Fruit fly (Drosophila melanogaster) whole organism, embryonic: Measurements from ENCODE around the gene Sf3b6.
A peak's percentile ranks its signal among the peaks of the same experiment; 100 is the strongest.

ENCODE experiments used
- ATbp ChIP-seq: fragments of 200-800 bp; sonication (Bioruptor generic); optimal IDR thresholded peaks from 2 replicates; lab custom pipeline; 2017; ENCODE audit warnings: missing biosample characterization, mild to moderate bottlenecking, missing genetic modification characterization, missing genetic modification reagents
- Aef1 ChIP-seq: fragments of 200-800 bp; sonication (Bioruptor generic); IDR thresholded peaks from 3 replicates; pipeline ENCODE4 v1.3.6; 2022; ENCODE audit warnings: missing biosample characterization, missing genetic modification characterization
- Atf-2 ChIP-seq: fragments of 200-800 bp; sonication (Bioruptor generic); optimal IDR thresholded peaks from 2 replicates; lab custom pipeline; 2016; ENCODE audit warnings: missing biosample characterization, missing genetic modification characterization
- Blimp-1 ChIP-seq: fragments of 200-800 bp; sonication (Bioruptor generic); optimal IDR thresholded peaks from 3 replicates; lab custom pipeline; 2018; ENCODE audit warnings: missing biosample characterization, missing genetic modification characterization, mild to moderate bottlenecking, moderate library complexity, missing genetic modification reagents
- CG11504 ChIP-seq: fragments of 200-800 bp; sonication (Bioruptor generic); optimal IDR thresholded peaks from 3 replicates; lab custom pipeline; 2019; ENCODE audit warnings: missing biosample characterization, mild to moderate bottlenecking, missing genetic modification characterization, moderate library complexity
- CG12942 ChIP-seq: fragments of 200-800 bp; sonication (Bioruptor generic); optimal IDR thresholded peaks from 3 replicates; lab custom pipeline; 2016; ENCODE audit warnings: missing biosample characterization, missing genetic modification characterization
- CG14667 ChIP-seq: fragments of 200-800 bp; sonication (Bioruptor generic); IDR thresholded peaks from 2 replicates; pipeline ENCODE4 v1.3.6; 2022; ENCODE audit warnings: missing biosample characterization, missing genetic modification characterization
- CG14965 ChIP-seq: fragments of 200-800 bp; sonication (Bioruptor generic); optimal IDR thresholded peaks from 2 replicates; lab custom pipeline; 2016; ENCODE audit warnings: missing biosample characterization, missing genetic modification characterization, borderline replicate concordance
- CG1647 ChIP-seq: fragments of 200-800 bp; sonication (Bioruptor generic); optimal IDR thresholded peaks from 3 replicates; lab custom pipeline; 2016; ENCODE audit warnings: missing biosample characterization, missing genetic modification characterization
- CG17829 ChIP-seq: fragments of 200-800 bp; optimal IDR thresholded peaks from 2 replicates; lab custom pipeline; 2019; ENCODE audit warnings: missing biosample characterization, mild to moderate bottlenecking, missing genetic modification characterization, moderate library complexity
- CG2202 ChIP-seq: fragments of 200-800 bp; sonication (Bioruptor generic); optimal IDR thresholded peaks from 2 replicates; lab custom pipeline; 2018; ENCODE audit warnings: missing biosample characterization, mild to moderate bottlenecking, missing genetic modification characterization
- CG2875 ChIP-seq: fragments of 200-800 bp; sonication (Bioruptor generic); optimal IDR thresholded peaks from 2 replicates; lab custom pipeline; 2017; ENCODE audit warnings: missing biosample characterization, mild to moderate bottlenecking, missing genetic modification characterization, missing genetic modification reagents
- CG32767 ChIP-seq: fragments of 200-800 bp; sonication (Bioruptor generic); IDR thresholded peaks from 2 replicates; pipeline ENCODE4 v1.3.6; 2022; ENCODE audit warnings: missing biosample characterization, missing genetic modification characterization
- CG32772 ChIP-seq: fragments of 200-800 bp; sonication (Bioruptor generic); IDR thresholded peaks from 2 replicates; pipeline ENCODE4 v1.3.6; 2022; ENCODE audit warnings: missing biosample characterization, missing genetic modification characterization
- CG33213 ChIP-seq: fragments of 200-800 bp; sonication (Bioruptor generic); optimal IDR thresholded peaks from 3 replicates; lab custom pipeline; 2016; ENCODE audit warnings: missing biosample characterization, missing genetic modification characterization
- CG3726 ChIP-seq: fragments of 200-800 bp; sonication (Bioruptor generic); IDR thresholded peaks from 3 replicates; pipeline ENCODE4, ENCODE4 v1.3.6; 2022; ENCODE audit warnings: missing biosample characterization, missing genetic modification characterization
- CG6654 ChIP-seq: fragments of 200-800 bp; sonication (Bioruptor generic); optimal IDR thresholded peaks from 2 replicates; lab custom pipeline; 2017; ENCODE audit warnings: missing biosample characterization, mild to moderate bottlenecking, missing genetic modification characterization
- CG6689 ChIP-seq: fragments of 200-800 bp; sonication (Bioruptor generic); IDR thresholded peaks from 2 replicates; pipeline ENCODE4 v1.3.6; 2022; ENCODE audit warnings: missing biosample characterization, missing genetic modification characterization
- CG7357 ChIP-seq: fragments of 200-800 bp; sonication (Bioruptor generic); IDR thresholded peaks from 3 replicates; pipeline ENCODE4 v1.3.6; 2022; ENCODE audit warnings: missing biosample characterization, missing genetic modification characterization
- CG7987 ChIP-seq: fragments of 200-800 bp; sonication (Bioruptor generic); optimal IDR thresholded peaks from 2 replicates; lab custom pipeline; 2018; ENCODE audit warnings: missing biosample characterization, mild to moderate bottlenecking, missing genetic modification characterization, moderate library complexity
- CG8388 ChIP-seq: fragments of 200-800 bp; sonication (Bioruptor generic); optimal IDR thresholded peaks from 2 replicates; lab custom pipeline; 2019; ENCODE audit warnings: missing biosample characterization, mild to moderate bottlenecking, missing genetic modification characterization, moderate library complexity
- CG8924 ChIP-seq: fragments of 200-800 bp; optimal IDR thresholded peaks from 3 replicates; lab custom pipeline; 2019; ENCODE audit warnings: missing biosample characterization, mild to moderate bottlenecking, missing genetic modification characterization, moderate library complexity
- CHES-1-like ChIP-seq: fragments of 200-800 bp; sonication (Bioruptor generic); optimal IDR thresholded peaks from 2 replicates; lab custom pipeline; 2016; ENCODE audit warnings: missing biosample characterization, missing genetic modification characterization
- Dad ChIP-seq: fragments of 200-800 bp; sonication (Bioruptor generic); optimal IDR thresholded peaks from 3 replicates; lab custom pipeline; 2016; ENCODE audit warnings: missing biosample characterization, missing genetic modification characterization
- Dll ChIP-seq: fragments of 200-800 bp; sonication (Bioruptor generic); IDR thresholded peaks from 4 replicates; pipeline ENCODE4 v1.3.6; 2022; ENCODE audit warnings: missing biosample characterization, missing genetic modification characterization; ENCODE audit not compliant: partially characterized antibody
- Doc3 ChIP-seq: fragments of 200-800 bp; sonication (Bioruptor generic); IDR thresholded peaks from 3 replicates; pipeline ENCODE4 v1.3.6; 2022; ENCODE audit warnings: missing biosample characterization, missing genetic modification characterization; ENCODE audit not compliant: partially characterized antibody
- Dref ChIP-seq: fragments of 200-800 bp; sonication (Bioruptor generic); IDR thresholded peaks from 2 replicates; pipeline ENCODE4 v1.3.6; 2022; ENCODE audit warnings: missing biosample characterization, missing genetic modification characterization
- Nf-YA ChIP-seq: fragments of 200-800 bp; sonication (Bioruptor generic); IDR thresholded peaks from 2 replicates; pipeline ENCODE4 v1.3.6; 2022; ENCODE audit warnings: missing biosample characterization, missing genetic modification characterization
- Ptx1 ChIP-seq: fragments of 200-800 bp; sonication (Bioruptor generic); IDR thresholded peaks from 2 replicates; pipeline ENCODE4 v1.3.6; 2022; ENCODE audit warnings: missing biosample characterization, missing genetic modification characterization
- Sox100B ChIP-seq: fragments of 200-800 bp; sonication (Bioruptor generic); optimal IDR thresholded peaks from 3 replicates; lab custom pipeline; 2018; ENCODE audit warnings: missing biosample characterization, mild to moderate bottlenecking, missing genetic modification characterization
- Tbp ChIP-seq: fragments of >200 bp; optimal IDR thresholded peaks from 2 replicates; lab custom pipeline; 2018; ENCODE audit warnings: missing biosample characterization, missing genetic modification characterization
- Vsx1 ChIP-seq: fragments of 200-800 bp; sonication (Bioruptor generic); optimal IDR thresholded peaks from 2 replicates; lab custom pipeline; 2017; ENCODE audit warnings: missing biosample characterization, mild to moderate bottlenecking, missing genetic modification characterization, missing genetic modification reagents
- ap ChIP-seq: fragments of 200-800 bp; sonication (Bioruptor generic); IDR thresholded peaks from 2 replicates; pipeline ENCODE4 v1.3.6; 2022; ENCODE audit warnings: missing biosample characterization, missing genetic modification characterization
- ara ChIP-seq: fragments of 200-800 bp; sonication (Bioruptor generic); IDR thresholded peaks from 2 replicates; pipeline ENCODE4 v1.3.6; 2022; ENCODE audit warnings: missing biosample characterization, missing genetic modification characterization
- az2 ChIP-seq: fragments of 200-800 bp; sonication (Bioruptor generic); optimal IDR thresholded peaks from 3 replicates; lab custom pipeline; 2016; ENCODE audit warnings: missing biosample characterization, missing genetic modification characterization
- bcd ChIP-seq: fragments of 200-800 bp; sonication (Bioruptor generic); optimal IDR thresholded peaks from 2 replicates; lab custom pipeline; 2017; ENCODE audit warnings: missing biosample characterization, mild to moderate bottlenecking, missing genetic modification characterization
- bsh ChIP-seq, 2 experiments: fragments of 200-800 bp; sonication (Bioruptor generic); optimal IDR thresholded peaks; 2 replicates each; lab custom pipeline; 2017 to 2018; ENCODE audit warnings: mild to moderate bottlenecking in 2 of 2, missing biosample characterization in 2 of 2, missing genetic modification characterization in 2 of 2, moderate library complexity in 1 of 2
- chm ChIP-seq: fragments of 200-800 bp; sonication (Bioruptor generic); IDR thresholded peaks from 2 replicates; pipeline ENCODE4 v1.3.6; 2022; ENCODE audit warnings: missing biosample characterization, missing genetic modification characterization
- ewg ChIP-seq: fragments of 200-800 bp; sonication (Bioruptor generic); optimal IDR thresholded peaks from 3 replicates; lab custom pipeline; 2017; ENCODE audit warnings: mild to moderate bottlenecking, missing biosample characterization, missing genetic modification reagents, missing genetic modification characterization
- gsb-n ChIP-seq: fragments of 200-800 bp; sonication (Bioruptor generic); optimal IDR thresholded peaks from 3 replicates; lab custom pipeline; 2018; ENCODE audit warnings: missing biosample characterization, mild to moderate bottlenecking, missing genetic modification characterization
- ken ChIP-seq: fragments of 200-800 bp; sonication (Bioruptor generic); IDR thresholded peaks from 3 replicates; pipeline ENCODE4 v1.3.6; 2022; ENCODE audit warnings: missing biosample characterization, missing genetic modification characterization
- otp ChIP-seq: fragments of 200-800 bp; sonication (Bioruptor generic); IDR thresholded peaks from 3 replicates; pipeline ENCODE4, ENCODE4 v1.3.6; 2022; ENCODE audit warnings: missing biosample characterization, missing genetic modification characterization
- peb ChIP-seq: fragments of 200-800 bp; sonication (Bioruptor generic); IDR thresholded peaks from 2 replicates; pipeline ENCODE4 v1.3.6; 2022; ENCODE audit warnings: missing biosample characterization, missing genetic modification characterization
- sisA ChIP-seq: fragments of 200-800 bp; sonication (Bioruptor generic); IDR thresholded peaks from 2 replicates; pipeline ENCODE4 v1.3.6; 2022; ENCODE audit warnings: missing biosample characterization, missing genetic modification characterization
- sob ChIP-seq: fragments of 200-800 bp; sonication (Bioruptor generic); IDR thresholded peaks from 2 replicates; pipeline ENCODE4 v1.3.6; 2022; ENCODE audit warnings: missing biosample characterization, missing genetic modification characterization
- stwl ChIP-seq: fragments of 200-800 bp; sonication (Bioruptor generic); optimal IDR thresholded peaks from 3 replicates; lab custom pipeline; 2018; ENCODE audit warnings: missing biosample characterization, mild to moderate bottlenecking, missing genetic modification characterization, moderate library complexity
- trem ChIP-seq: fragments of 200-800 bp; optimal IDR thresholded peaks from 3 replicates; lab custom pipeline; 2019; ENCODE audit warnings: missing biosample characterization, mild to moderate bottlenecking, missing genetic modification characterization, moderate library complexity
- unc-4 ChIP-seq: fragments of 200-800 bp; sonication (Bioruptor generic); IDR thresholded peaks from 2 replicates; pipeline ENCODE4 v1.3.6; 2022; ENCODE audit warnings: missing biosample characterization, missing genetic modification characterization; ENCODE audit not compliant: partially characterized antibody
- unpg ChIP-seq: fragments of 200-800 bp; sonication (Bioruptor generic); optimal IDR thresholded peaks from 3 replicates; lab custom pipeline; 2018; ENCODE audit warnings: missing biosample characterization, mild to moderate bottlenecking, missing genetic modification characterization, moderate library complexity
- zfh1 ChIP-seq: fragments of 200-800 bp; sonication (Bioruptor generic); IDR thresholded peaks from 3 replicates; pipeline ENCODE4 v1.3.6; 2022; ENCODE audit warnings: missing biosample characterization, missing genetic modification characterization

Gene Sf3b6

DNA sequence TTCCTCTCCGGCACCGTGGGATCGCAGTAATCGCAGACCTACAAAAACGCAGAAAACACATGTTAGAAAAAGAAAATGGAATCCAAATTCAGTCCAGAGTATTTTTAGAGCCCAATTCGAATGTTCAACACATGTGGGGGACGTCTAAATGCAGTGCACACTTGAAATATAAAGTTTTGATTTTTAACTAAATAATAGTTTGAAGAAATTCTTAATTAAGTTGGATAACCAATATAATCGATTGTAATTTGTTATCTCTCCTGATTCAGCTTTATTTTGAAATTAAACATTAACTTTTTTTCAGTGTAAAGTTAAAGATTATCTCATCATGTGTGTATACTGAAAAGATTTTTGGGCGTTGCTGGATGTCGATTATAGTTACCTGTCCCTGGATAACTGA is 24.2 kb upstream of the Sf3b6 start (continued):
- TF ChIP-seq CG2875 (GFP tag; lab: Kevin White, UChicago) (peak; percentile 50), CG1647 (GFP tag; lab: Kevin White, UChicago) (no peak), CG14965 (no peak), stwl (tag; lab: Kevin White, UChicago) (no peak), CG33213 (no peak), CG3726 (GFP tag; lab: Robert Waterston, UW) (peak; percentile 36; the same call in 1 of the 3 replicates), CG6654 (no peak), CG32772 (GFP tag; lab: Robert Waterston, UW) (peak; percentile 45; the same call in 1 of the 2 replicates), Ptx1 (GFP tag; lab: Robert Waterston, UW) (peak; percentile 78), Sox100B (GFP tag; lab: Kevin White, UChicago) (peak; percentile 67), sob (GFP tag; lab: Robert Waterston, UW) (no peak), CG8924 (tag; lab: Kevin White, UChicago) (peak; percentile 63), gsb-n (tag; lab: Kevin White, UChicago) (peak; percentile 84), peb (GFP tag; lab: Robert Waterston, UW) (peak; percentile 70), CG17829 (tag; lab: Kevin White, UChicago) (peak; percentile 84), az2 (GFP tag; lab: Kevin White, UChicago) (peak; percentile 76), CG8388 (GFP tag; lab: Kevin White, UChicago) (peak; percentile 88), Dad (GFP tag; lab: Kevin White, UChicago) (peak; percentile 13), Blimp-1 (GFP tag; lab: Kevin White, UChicago) (peak; percentile 80), CG7987 (GFP tag; lab: Kevin White, UChicago) (no peak), Doc3 (GFP tag; lab: Robert Waterston, UW) (no peak), CG2202 (tag; lab: Kevin White, UChicago) (peak; percentile 67), bsh (GFP tag; optimal IDR thresholded peaks at IDR 0.05; lab: Kevin White, UChicago) (peak in 1 of 2 experiments; percentile 93), Vsx1 (GFP tag; lab: Kevin White, UChicago) (peak; percentile 1), ara (GFP tag; lab: Robert Waterston, UW) (peak; percentile 81), bcd (GFP tag; lab: Kevin White, UChicago) (peak; percentile 36), Nf-YA (GFP tag; lab: Robert Waterston, UW) (peak; percentile 58), unc-4 (GFP tag; lab: Robert Waterston, UW) (no peak), Dref (GFP tag; lab: Robert Waterston, UW) (no peak), zfh1 (peak; percentile 69; the same call in 2 of the 3 replicates), chm (GFP tag; lab: Robert Waterston, UW) (peak; percentile 60), CG32767 (peak; percentile 83), unpg (GFP tag; lab: Kevin White, UChicago) (peak; percentile 88), Tbp (GFP tag; lab: Kevin White, UChicago) (no peak), ewg (GFP tag; lab: Kevin White, UChicago) (peak; percentile 50), CG7357 (GFP tag; lab: Robert Waterston, UW) (peak; percentile 36; the same call in 1 of the 3 replicates), CG12942 (GFP tag; lab: Kevin White, UChicago) (peak; percentile 26), CHES-1-like (GFP tag; lab: Kevin White, UChicago) (no peak), ken (GFP tag; lab: Robert Waterston, UW) (peak; percentile 70; the same call in 1 of the 3 replicates), CG14667 (GFP tag; lab: Robert Waterston, UW) (peak; percentile 54; the same call in 1 of the 2 replicates), ap (GFP tag; lab: Robert Waterston, UW) (0 out of 2 replicates have a peak, but pooled peaks have one; percentile 26), otp (GFP tag; lab: Robert Waterston, UW) (0 out of 3 replicates have a peak, but pooled peaks have one; percentile 16), trem (tag; lab: Kevin White, UChicago) (peak; percentile 86), sisA (GFP tag; lab: Robert Waterston, UW) (peak; percentile 53; the same call in 1 of the 2 replicates), Dll (GFP tag; lab: Robert Waterston, UW) (no peak), CG11504 (tag; lab: Kevin White, UChicago) (peak; percentile 56), CG6689 (GFP tag; lab: Robert Waterston, UW) (peak; percentile 75), Atf-2 (peak; percentile 67), Aef1 (GFP tag; lab: Robert Waterston, UW) (peak; percentile 49; the same call in 1 of the 3 replicates), ATbp (GFP tag; lab: Kevin White, UChicago) (peak; percentile 50)
